Fruit fly (Drosophila melanogaster) whole organism, embryonic: ENCODE data around the gene CG6511.

Experiments used
- Asciz ChIP-seq: fragments of 200-800 bp; sonication (Bioruptor generic); optimal IDR thresholded peaks from 2 replicates; lab custom pipeline; 2017; ENCODE audit warnings: missing biosample characterization, mild to moderate bottlenecking, missing genetic modification characterization, missing genetic modification reagents
- Bgb ChIP-seq: fragments of 200-800 bp; sonication (Bioruptor generic); IDR thresholded peaks from 2 replicates; pipeline ENCODE4 v1.3.6; 2022; ENCODE audit warnings: missing biosample characterization, missing genetic modification characterization; ENCODE audit not compliant: partially characterized antibody
- CG10147 ChIP-seq: fragments of 200-800 bp; sonication (Bioruptor generic); optimal IDR thresholded peaks from 2 replicates; lab custom pipeline; 2019; ENCODE audit warnings: missing biosample characterization, mild to moderate bottlenecking, missing genetic modification characterization, moderate library complexity
- CG10462 ChIP-seq: fragments of 200-800 bp; sonication (Bioruptor generic); optimal IDR thresholded peaks from 2 replicates; lab custom pipeline; 2016; ENCODE audit warnings: missing biosample characterization, missing genetic modification characterization
- CG10979 ChIP-seq: fragments of 200-800 bp; sonication (Bioruptor generic); optimal IDR thresholded peaks from 2 replicates; lab custom pipeline; 2018; ENCODE audit warnings: missing biosample characterization, mild to moderate bottlenecking, missing genetic modification characterization, moderate library complexity
- CG11085 ChIP-seq: fragments of 200-800 bp; sonication (Bioruptor generic); IDR thresholded peaks from 2 replicates; pipeline ENCODE4 v1.3.6; 2022; ENCODE audit warnings: missing biosample characterization, missing genetic modification characterization
- CG11247 ChIP-seq: fragments of 200-800 bp; sonication (Bioruptor generic); IDR thresholded peaks from 2 replicates; pipeline ENCODE4 v1.3.6; 2022; ENCODE audit warnings: missing biosample characterization, missing genetic modification characterization
- CG1233 ChIP-seq: fragments of 200-800 bp; sonication (Bioruptor generic); optimal IDR thresholded peaks from 4 replicates; lab custom pipeline; 2018; ENCODE audit warnings: missing biosample characterization, mild to moderate bottlenecking, missing genetic modification characterization
- CG13624 ChIP-seq: fragments of 200-800 bp; sonication (Bioruptor generic); optimal IDR thresholded peaks from 2 replicates; lab custom pipeline; 2016; ENCODE audit warnings: missing biosample characterization, missing genetic modification characterization
- CG14014 ChIP-seq: fragments of 200-800 bp; sonication (Bioruptor generic); IDR thresholded peaks from 2 replicates; pipeline ENCODE4 v1.3.6; 2022; ENCODE audit warnings: missing biosample characterization, missing genetic modification characterization
- CG15011 ChIP-seq: fragments of 200-800 bp; sonication (Bioruptor generic); optimal IDR thresholded peaks from 3 replicates; lab custom pipeline; 2018; ENCODE audit warnings: missing biosample characterization, mild to moderate bottlenecking, missing genetic modification characterization
- CG15073 ChIP-seq: fragments of 200-800 bp; sonication (Bioruptor generic); optimal IDR thresholded peaks from 2 replicates; lab custom pipeline; 2016; ENCODE audit warnings: missing biosample characterization, missing genetic modification characterization
- CG15696 ChIP-seq: fragments of 200-800 bp; sonication (Bioruptor generic); optimal IDR thresholded peaks from 2 replicates; lab custom pipeline; 2019; ENCODE audit warnings: missing biosample characterization, mild to moderate bottlenecking, missing genetic modification characterization, moderate library complexity
- CG1603 ChIP-seq: fragments of 200-800 bp; sonication (Bioruptor generic); optimal IDR thresholded peaks from 2 replicates; lab custom pipeline; 2019; ENCODE audit warnings: missing biosample characterization, mild to moderate bottlenecking, missing genetic modification characterization, moderate library complexity
- CG16813 ChIP-seq: fragments of 200-800 bp; sonication (Bioruptor generic); IDR thresholded peaks from 3 replicates; pipeline ENCODE4 v1.3.6; 2022; ENCODE audit warnings: missing biosample characterization, missing genetic modification characterization; ENCODE audit not compliant: partially characterized antibody
- CG2199 ChIP-seq: fragments of 200-800 bp; sonication (Bioruptor generic); IDR thresholded peaks from 3 replicates; pipeline ENCODE4 v1.3.6; 2022; ENCODE audit warnings: missing biosample characterization, missing genetic modification characterization
- CG2875 ChIP-seq: fragments of 200-800 bp; sonication (Bioruptor generic); optimal IDR thresholded peaks from 2 replicates; lab custom pipeline; 2017; ENCODE audit warnings: missing biosample characterization, mild to moderate bottlenecking, missing genetic modification characterization, missing genetic modification reagents
- CG34224 ChIP-seq: fragments of 200-800 bp; sonication (Bioruptor generic); IDR thresholded peaks from 3 replicates; pipeline ENCODE4 v1.3.6; 2022; ENCODE audit warnings: missing biosample characterization, missing genetic modification characterization; ENCODE audit not compliant: partially characterized antibody
- CG3726 ChIP-seq: fragments of 200-800 bp; sonication (Bioruptor generic); IDR thresholded peaks from 3 replicates; pipeline ENCODE4, ENCODE4 v1.3.6; 2022; ENCODE audit warnings: missing biosample characterization, missing genetic modification characterization
- CG4617 ChIP-seq: fragments of 200-800 bp; sonication (Bioruptor generic); optimal IDR thresholded peaks from 3 replicates; lab custom pipeline; 2016; ENCODE audit warnings: missing biosample characterization, missing genetic modification characterization, borderline replicate concordance
- CG6654 ChIP-seq: fragments of 200-800 bp; sonication (Bioruptor generic); optimal IDR thresholded peaks from 2 replicates; lab custom pipeline; 2017; ENCODE audit warnings: missing biosample characterization, mild to moderate bottlenecking, missing genetic modification characterization
- CG7786 ChIP-seq: fragments of 200-800 bp; sonication (Bioruptor generic); optimal IDR thresholded peaks from 2 replicates; lab custom pipeline; 2016; ENCODE audit warnings: missing biosample characterization, missing genetic modification characterization
- CG8388 ChIP-seq: fragments of 200-800 bp; sonication (Bioruptor generic); optimal IDR thresholded peaks from 2 replicates; lab custom pipeline; 2019; ENCODE audit warnings: missing biosample characterization, mild to moderate bottlenecking, missing genetic modification characterization, moderate library complexity
- Drgx ChIP-seq: fragments of 200-800 bp; sonication (Bioruptor generic); IDR thresholded peaks from 2 replicates; pipeline ENCODE4 v1.3.6; 2022; ENCODE audit warnings: missing biosample characterization, missing genetic modification characterization
- Hr78 ChIP-seq, 2 experiments: fragments of 200-800 bp in 1 of 2; fragments of >200 bp in 1 of 2; sonication (Bioruptor generic) in 1 of 2; optimal IDR thresholded peaks; 2 replicates each; lab custom pipeline; 2017 to 2019; ENCODE audit warnings: missing biosample characterization in 2 of 2, missing genetic modification characterization in 2 of 2, mild to moderate bottlenecking in 1 of 2, moderate library complexity in 1 of 2
- Lhr ChIP-seq: fragments of 200-800 bp; sonication (Bioruptor generic); optimal IDR thresholded peaks from 3 replicates; lab custom pipeline; 2017; ENCODE audit warnings: mild to moderate bottlenecking, missing biosample characterization, missing genetic modification reagents, missing genetic modification characterization
- Mad ChIP-seq: fragments of 200-800 bp; sonication (Bioruptor generic); optimal IDR thresholded peaks from 2 replicates; lab custom pipeline; 2016; ENCODE audit warnings: missing biosample characterization, missing genetic modification characterization
- NC2β ChIP-seq: fragments of 200-800 bp; sonication (Bioruptor generic); optimal IDR thresholded peaks from 2 replicates; lab custom pipeline; 2016; ENCODE audit warnings: missing biosample characterization, missing genetic modification characterization
- NfI ChIP-seq: fragments of 200-800 bp; sonication (Bioruptor generic); optimal IDR thresholded peaks from 3 replicates; lab custom pipeline; 2018; ENCODE audit warnings: missing biosample characterization, mild to moderate bottlenecking, missing genetic modification characterization, moderate library complexity
- Oli ChIP-seq: fragments of 200-800 bp; sonication (Bioruptor generic); optimal IDR thresholded peaks from 2 replicates; lab custom pipeline; 2018; ENCODE audit warnings: missing biosample characterization, mild to moderate bottlenecking, missing genetic modification characterization, moderate library complexity
- Optix ChIP-seq: fragments of 200-800 bp; sonication (Bioruptor generic); IDR thresholded peaks from 3 replicates; pipeline ENCODE4 v1.3.6; 2022; ENCODE audit warnings: missing biosample characterization, missing genetic modification characterization
- Pdp1 ChIP-seq, 2 experiments: fragments of 200-800 bp; sonication (Bioruptor generic); optimal IDR thresholded peaks; 3 replicates each; lab custom pipeline; 2016; ENCODE audit warnings: missing biosample characterization in 2 of 2, missing genetic modification characterization in 2 of 2, mild to moderate bottlenecking in 1 of 2, moderate library complexity in 1 of 2
- Scr ChIP-seq: fragments of 200-800 bp; sonication (Bioruptor generic); IDR thresholded peaks from 2 replicates; pipeline ENCODE4 v1.3.6; 2022; ENCODE audit warnings: missing biosample characterization, missing genetic modification characterization; ENCODE audit not compliant: partially characterized antibody
- aop ChIP-seq: fragments of 200-800 bp; sonication (Bioruptor generic); IDR thresholded peaks from 2 replicates; pipeline ENCODE4 v1.3.6; 2022; ENCODE audit warnings: missing biosample characterization, missing genetic modification characterization
- ara ChIP-seq: fragments of 200-800 bp; sonication (Bioruptor generic); IDR thresholded peaks from 2 replicates; pipeline ENCODE4 v1.3.6; 2022; ENCODE audit warnings: missing biosample characterization, missing genetic modification characterization
- az2 ChIP-seq: fragments of 200-800 bp; sonication (Bioruptor generic); optimal IDR thresholded peaks from 3 replicates; lab custom pipeline; 2016; ENCODE audit warnings: missing biosample characterization, missing genetic modification characterization
- croc ChIP-seq: fragments of 200-800 bp; sonication (Bioruptor generic); conservative IDR thresholded peaks from 3 replicates; pipeline ENCODE4 v1.3.6; 2022; ENCODE audit warnings: missing biosample characterization, missing genetic modification characterization
- cwo ChIP-seq: fragments of 200-800 bp; sonication (Bioruptor generic); optimal IDR thresholded peaks from 3 replicates; lab custom pipeline; 2017; ENCODE audit warnings: missing biosample characterization, missing genetic modification characterization, mild to moderate bottlenecking, moderate library complexity, missing genetic modification reagents
- danr ChIP-seq: fragments of 200-800 bp; sonication (Bioruptor generic); IDR thresholded peaks from 2 replicates; pipeline ENCODE4 v1.3.6; 2022; ENCODE audit warnings: missing biosample characterization, missing genetic modification characterization
- exex ChIP-seq: fragments of 200-800 bp; sonication (Bioruptor generic); optimal IDR thresholded peaks from 4 replicates; lab custom pipeline; 2018; ENCODE audit warnings: missing biosample characterization, mild to moderate bottlenecking, missing genetic modification characterization, moderate library complexity
- fd102C ChIP-seq: fragments of 200-800 bp; sonication (Bioruptor generic); optimal IDR thresholded peaks from 2 replicates; lab custom pipeline; 2018; ENCODE audit warnings: missing biosample characterization, mild to moderate bottlenecking, missing genetic modification characterization, moderate library complexity
- gcm ChIP-seq: fragments of 200-800 bp; sonication (Bioruptor generic); optimal IDR thresholded peaks from 2 replicates; lab custom pipeline; 2019; ENCODE audit warnings: missing biosample characterization, mild to moderate bottlenecking, missing genetic modification characterization, moderate library complexity
- h ChIP-seq: fragments of >200 bp; optimal IDR thresholded peaks from 2 replicates; lab custom pipeline; 2017
- ham ChIP-seq: fragments of 200-800 bp; sonication (Bioruptor generic); IDR thresholded peaks from 2 replicates; pipeline ENCODE4 v1.3.6; 2022; ENCODE audit warnings: missing biosample characterization, missing genetic modification characterization
- her ChIP-seq: fragments of 200-800 bp; sonication (Bioruptor generic); optimal IDR thresholded peaks from 2 replicates; lab custom pipeline; 2016; ENCODE audit warnings: missing biosample characterization, missing genetic modification characterization
- sim ChIP-seq: fragments of 200-800 bp; sonication (Bioruptor generic); IDR thresholded peaks from 2 replicates; pipeline ENCODE4 v1.3.6; 2022; ENCODE audit warnings: missing biosample characterization, missing genetic modification characterization
- trh ChIP-seq: fragments of 200-800 bp; sonication (Bioruptor generic); optimal IDR thresholded peaks from 2 replicates; lab custom pipeline; 2016; ENCODE audit warnings: missing biosample characterization, missing genetic modification characterization
- ttk ChIP-seq: fragments of 200-800 bp; sonication (Bioruptor generic); IDR thresholded peaks from 2 replicates; pipeline ENCODE4 v2.1.2; 2022; ENCODE audit warnings: missing biosample characterization, missing genetic modification characterization
- vfl ChIP-seq: fragments of 200-800 bp; sonication (Bioruptor generic); optimal IDR thresholded peaks from 2 replicates; lab custom pipeline; 2016; ENCODE audit warnings: missing biosample characterization, missing genetic modification characterization
- wdn ChIP-seq: fragments of 200-800 bp; sonication (Bioruptor generic); IDR thresholded peaks from 2 replicates; pipeline ENCODE4 v1.3.6; 2022; ENCODE audit warnings: missing biosample characterization, missing genetic modification characterization
- zfh2 ChIP-seq: fragments of 200-800 bp; sonication (Bioruptor generic); optimal IDR thresholded peaks from 2 replicates; lab custom pipeline; 2016; ENCODE audit warnings: missing biosample characterization, missing genetic modification characterization

CG6511 gene

DNA sequence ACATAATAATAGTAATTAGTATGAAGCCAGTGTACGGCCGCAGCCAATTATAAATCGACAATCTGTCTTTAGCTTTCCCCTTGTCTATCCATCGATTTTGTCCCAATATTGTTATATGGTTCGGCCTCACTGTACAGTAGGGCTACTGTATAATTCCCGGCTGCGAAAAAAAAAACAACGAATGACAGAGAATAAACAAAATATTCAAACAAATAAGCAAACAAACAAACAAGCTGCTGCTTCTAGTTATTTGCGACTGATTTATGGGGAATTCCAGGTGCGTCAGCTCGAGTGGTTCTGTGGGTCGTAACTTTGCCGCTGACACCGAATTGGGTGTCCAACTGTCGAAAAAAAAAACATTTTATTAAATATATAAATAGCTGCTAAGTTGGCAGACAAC lies 31.4 kb upstream of the CG6511 start (continued):
- TF ChIP-seq danr (no peak), CG4617 (GFP tag; lab: Kevin White, UChicago) (no peak), CG1603 (tag; lab: Kevin White, UChicago) (peak; percentile 14), CG13624 (GFP tag; lab: Kevin White, UChicago) (no peak), NC2β (no peak), trh (peak; percentile 22), h (lab: Kevin White, UChicago) (no peak), Drgx (no peak), cwo (GFP tag; lab: Kevin White, UChicago) (peak; percentile 43), CG3726 (GFP tag; lab: Robert Waterston, UW) (no peak), Asciz (no peak), Scr (no peak), exex (tag; lab: Kevin White, UChicago) (no peak), CG7786 (no peak), her (peak; percentile 40), az2 (GFP tag; lab: Kevin White, UChicago) (no peak), Mad (GFP tag; lab: Kevin White, UChicago) (no peak), Pdp1 (GFP tag; optimal IDR thresholded peaks at IDR 0.05; lab: Kevin White, UChicago) (peak in 1 of 2 experiments; percentile 42), wdn (GFP tag; lab: Robert Waterston, UW) (no peak), gcm (GFP tag; lab: Kevin White, UChicago) (no peak), CG16813 (no peak), Bgb (no peak), CG10979 (tag; lab: Kevin White, UChicago) (no peak), CG2875 (GFP tag; lab: Kevin White, UChicago) (no peak), CG11085 (no peak), zfh2 (GFP tag; lab: Kevin White, UChicago) (no peak), CG6654 (GFP tag; lab: Kevin White, UChicago) (no peak), CG1233 (GFP tag; lab: Kevin White, UChicago) (peak; percentile 65), ham (GFP tag; lab: Robert Waterston, UW) (no peak), CG11247 (GFP tag; lab: Robert Waterston, UW) (no peak), CG8388 (no peak), CG2199 (no peak), Hr78 (GFP tag; optimal IDR thresholded peaks at IDR 0.05; lab: Kevin White, UChicago) (no peak), croc (GFP tag; lab: Robert Waterston, UW) (no peak), ttk (GFP tag; lab: Robert Waterston, UW) (no peak), CG15696 (tag; lab: Kevin White, UChicago) (peak; percentile 51), NfI (GFP tag; lab: Kevin White, UChicago) (peak; percentile 27), CG10462 (GFP tag; lab: Kevin White, UChicago) (no peak), CG14014 (peak; percentile 58; the same call in 1 of the 2 replicates), ara (0 out of 2 replicates have a peak, but pooled peaks have one; percentile 11), fd102C (GFP tag; lab: Kevin White, UChicago) (no peak), aop (GFP tag; lab: Robert Waterston, UW) (no peak), Oli (tag; lab: Kevin White, UChicago) (no peak), sim (no peak), Lhr (GFP tag; lab: Kevin White, UChicago) (no peak), CG34224 (GFP tag; lab: Robert Waterston, UW) (no peak), CG15011 (GFP tag; lab: Kevin White, UChicago) (peak; percentile 46), vfl (GFP tag; lab: Kevin White, UChicago) (no peak), CG10147 (GFP tag; lab: Kevin White, UChicago) (peak; percentile 9), Optix (GFP tag; lab: Robert Waterston, UW) (no peak), CG15073 (GFP tag; lab: Kevin White, UChicago) (no peak)
